Worm (Caenorhabditis elegans): ENCODE results near the gene rhgf-2.

ce11 chrII:4089183-4089582 is 11.4 kb upstream of the rhgf-2 start:
- peak; percentile 24 for TF ChIP-seq ceh-28 (tag; optimal IDR thresholded peaks at IDR 0.05)
- TF ChIP-seq ZK546.5 (tag; optimal IDR thresholded peaks at IDR 0.05) = no peak
- no peak for TF ChIP-seq ama-1 (optimal IDR thresholded peaks at IDR 0.05)
- peak in 2 of 3 experiments; percentile 11 to 68 for TF ChIP-seq elt-3 (tag; optimal IDR thresholded peaks at IDR 0.05)
- TF ChIP-seq nhr-77 (tag; optimal IDR thresholded peaks at IDR 0.05) = no peak
- TF ChIP-seq ztf-11 (tag; optimal IDR thresholded peaks at IDR 0.05) = no peak
- TF ChIP-seq hmg-11 (tag; optimal IDR thresholded peaks at IDR 0.05) = no peak
- no peak for TF ChIP-seq lin-15B (tag; optimal IDR thresholded peaks at IDR 0.05)
